Worm (Caenorhabditis elegans) whole organism, mixed stage, embryonic: ENCODE measurements around the gene dach-1.

Experiments
- nhr-237 ChIP-seq: fragments of 150-350 bp; optimal IDR thresholded peaks from 2 replicates; lab custom pipeline; 2014; ENCODE audit warnings: missing biosample characterization, missing genetic modification characterization
- snpc-4 ChIP-seq: fragments of 150-350 bp; optimal IDR thresholded peaks from 2 replicates; lab custom pipeline; 2014; ENCODE audit warnings: missing biosample characterization, missing genetic modification characterization

- TF ChIP-seq nhr-237 (tag; lab: Kevin White, UChicago): no peak
- no peak for TF ChIP-seq snpc-4 (tag; lab: Kevin White, UChicago)
Observed at ce11 chrV:3913131-3913530, 36.7 kb upstream of the dach-1 start.
